Fruit fly (Drosophila melanogaster) whole organism, prepupa: ENCODE results near the gene CG12091.

ENCODE experiments used
- Blimp-1 ChIP-seq: fragments of 200-800 bp; sonication (Bioruptor generic); optimal IDR thresholded peaks from 3 replicates; lab custom pipeline; 2017; ENCODE audit warnings: missing biosample characterization, missing genetic modification characterization, mild to moderate bottlenecking, moderate library complexity, missing genetic modification reagents
- CG10631 ChIP-seq: fragments of 200-800 bp; sonication (Bioruptor generic); optimal IDR thresholded peaks from 2 replicates; lab custom pipeline; 2016; ENCODE audit warnings: missing biosample characterization, missing genetic modification characterization
- CG10669 ChIP-seq: fragments of 200-800 bp; sonication (Bioruptor generic); optimal IDR thresholded peaks from 3 replicates; lab custom pipeline; 2018; ENCODE audit warnings: missing biosample characterization, mild to moderate bottlenecking, missing genetic modification characterization, moderate library complexity
- CG11294 ChIP-seq: fragments of 200-800 bp; sonication (Bioruptor generic); IDR thresholded peaks from 2 replicates; pipeline ENCODE4 v1.3.6; 2022; ENCODE audit warnings: missing biosample characterization, missing genetic modification characterization
- CG11762 ChIP-seq: fragments of 200-800 bp; sonication (Bioruptor generic); optimal IDR thresholded peaks from 3 replicates; lab custom pipeline; 2016; ENCODE audit warnings: missing biosample characterization, missing genetic modification characterization; ENCODE audit not compliant: insufficient read depth
- CG15336 ChIP-seq: fragments of 200-800 bp; sonication (Bioruptor generic); IDR thresholded peaks from 2 replicates; pipeline ENCODE4 v1.3.6; 2022; ENCODE audit warnings: missing biosample characterization, missing genetic modification characterization
- CG1621 ChIP-seq: fragments of 200-800 bp; sonication (Bioruptor generic); optimal IDR thresholded peaks from 3 replicates; lab custom pipeline; 2018; ENCODE audit warnings: missing biosample characterization, mild to moderate bottlenecking, missing genetic modification characterization
- CG31627 ChIP-seq: fragments of 200-800 bp; sonication (Bioruptor generic); optimal IDR thresholded peaks from 3 replicates; lab custom pipeline; 2016; ENCODE audit warnings: missing biosample characterization, missing genetic modification characterization
- CG32006 ChIP-seq: fragments of 200-800 bp; sonication (Bioruptor generic); optimal IDR thresholded peaks from 3 replicates; lab custom pipeline; 2017; ENCODE audit warnings: missing biosample characterization, mild to moderate bottlenecking, missing genetic modification characterization
- CG34406 ChIP-seq: fragments of 200-800 bp; sonication (Bioruptor generic); optimal IDR thresholded peaks from 3 replicates; lab custom pipeline; 2016; ENCODE audit warnings: missing biosample characterization, missing genetic modification characterization
- CG3919 ChIP-seq: fragments of 200-800 bp; sonication (Bioruptor generic); optimal IDR thresholded peaks from 3 replicates; lab custom pipeline; 2016; ENCODE audit warnings: missing biosample characterization, missing genetic modification characterization
- CG4318 ChIP-seq: fragments of 200-800 bp; sonication (Bioruptor generic); optimal IDR thresholded peaks from 3 replicates; lab custom pipeline; 2017; ENCODE audit warnings: missing biosample characterization, mild to moderate bottlenecking, missing genetic modification characterization
- CG6163 ChIP-seq: fragments of 200-800 bp; sonication (Bioruptor generic); IDR thresholded peaks from 3 replicates; pipeline ENCODE4 v1.3.6; 2022; ENCODE audit warnings: missing biosample characterization, missing genetic modification characterization
- CG6854 ChIP-seq: fragments of 200-800 bp; sonication (Bioruptor generic); optimal IDR thresholded peaks from 2 replicates; lab custom pipeline; 2017; ENCODE audit warnings: missing biosample characterization, mild to moderate bottlenecking, missing genetic modification characterization
- CG7368 ChIP-seq: fragments of 200-800 bp; sonication (Bioruptor generic); optimal IDR thresholded peaks from 3 replicates; lab custom pipeline; 2016; ENCODE audit warnings: missing biosample characterization, missing genetic modification characterization
- CG8119 ChIP-seq: fragments of 200-800 bp; sonication (Bioruptor generic); IDR thresholded peaks from 3 replicates; pipeline ENCODE4 v1.3.6; 2022; ENCODE audit warnings: missing biosample characterization, missing genetic modification characterization
- CG8319 ChIP-seq: fragments of 200-800 bp; sonication (Bioruptor generic); optimal IDR thresholded peaks from 3 replicates; lab custom pipeline; 2016; ENCODE audit warnings: missing biosample characterization, missing genetic modification characterization
- Eip75B ChIP-seq: fragments of 200-800 bp; sonication (Bioruptor generic); optimal IDR thresholded peaks from 3 replicates; lab custom pipeline; 2016; ENCODE audit warnings: missing biosample characterization, missing genetic modification characterization
- Eip78C ChIP-seq: fragments of 200-800 bp; sonication (Bioruptor generic); peaks from one replicate; lab custom pipeline; 2016; ENCODE audit warnings: missing biosample characterization, missing genetic modification characterization
- Eip93F ChIP-seq: fragments of 200-800 bp; sonication (Bioruptor generic); optimal IDR thresholded peaks from 2 replicates; lab custom pipeline; 2016; ENCODE audit warnings: missing biosample characterization, mild to moderate bottlenecking, missing genetic modification characterization
- Ets21C ChIP-seq: fragments of 200-800 bp; sonication (Bioruptor generic); optimal IDR thresholded peaks from 3 replicates; lab custom pipeline; 2016; ENCODE audit warnings: missing biosample characterization, missing genetic modification characterization
- Ets96B ChIP-seq: fragments of 200-800 bp; optimal IDR thresholded peaks from 2 replicates; lab custom pipeline; 2019; ENCODE audit warnings: missing biosample characterization, mild to moderate bottlenecking, missing genetic modification characterization, moderate library complexity
- Gug ChIP-seq: fragments of 200-800 bp; sonication (Bioruptor generic); IDR thresholded peaks from 2 replicates; pipeline ENCODE4 v1.3.6; 2022; ENCODE audit warnings: missing biosample characterization, missing genetic modification characterization
- Hr38 ChIP-seq: sonication (Bioruptor generic); optimal IDR thresholded peaks from 2 replicates; lab custom pipeline; 2016; ENCODE audit warnings: missing biosample characterization, missing genetic modification characterization
- Hr39 ChIP-seq: fragments of 200-800 bp; sonication (Bioruptor generic); optimal IDR thresholded peaks from 2 replicates; lab custom pipeline; 2016; ENCODE audit warnings: missing biosample characterization, missing genetic modification characterization
- Hr4 ChIP-seq: fragments of 200-800 bp; sonication (Bioruptor generic); optimal IDR thresholded peaks from 3 replicates; lab custom pipeline; 2016; ENCODE audit warnings: missing biosample characterization, missing genetic modification characterization
- Lpt ChIP-seq: fragments of 200-800 bp; sonication (Bioruptor generic); optimal IDR thresholded peaks from 3 replicates; lab custom pipeline; 2016; ENCODE audit warnings: missing biosample characterization, missing genetic modification characterization
- Met ChIP-seq: fragments of 200-800 bp; sonication (Bioruptor generic); optimal IDR thresholded peaks from 3 replicates; lab custom pipeline; 2016; ENCODE audit warnings: missing biosample characterization, missing genetic modification characterization
- OdsH ChIP-seq: fragments of 200-800 bp; sonication (Bioruptor generic); optimal IDR thresholded peaks from 3 replicates; lab custom pipeline; 2016; ENCODE audit warnings: missing biosample characterization, missing genetic modification characterization
- Smox ChIP-seq: fragments of 200-800 bp; sonication (Bioruptor generic); optimal IDR thresholded peaks from 3 replicates; lab custom pipeline; 2016; ENCODE audit warnings: missing biosample characterization, missing genetic modification characterization
- Sox102F ChIP-seq: fragments of 200-800 bp; sonication (Bioruptor generic); optimal IDR thresholded peaks from 2 replicates; lab custom pipeline; 2016; ENCODE audit warnings: missing biosample characterization, mild to moderate bottlenecking, missing genetic modification characterization
- Sox14 ChIP-seq: fragments of 200-800 bp; sonication (Bioruptor generic); optimal IDR thresholded peaks from 3 replicates; lab custom pipeline; 2016; ENCODE audit warnings: missing biosample characterization, missing genetic modification characterization
- Sox15 ChIP-seq: fragments of 200-800 bp; sonication (Bioruptor generic); optimal IDR thresholded peaks from 3 replicates; lab custom pipeline; 2016; ENCODE audit warnings: missing biosample characterization, missing genetic modification characterization
- acj6 ChIP-seq: fragments of 200-800 bp; sonication (Bioruptor generic); optimal IDR thresholded peaks from 3 replicates; lab custom pipeline; 2016; ENCODE audit warnings: missing biosample characterization, missing genetic modification characterization
- esn ChIP-seq: fragments of 200-800 bp; sonication (Bioruptor generic); optimal IDR thresholded peaks from 2 replicates; lab custom pipeline; 2016; ENCODE audit warnings: missing biosample characterization, mild to moderate bottlenecking, missing genetic modification characterization, moderate library complexity
- fd59A ChIP-seq: fragments of 200-800 bp; sonication (Bioruptor generic); optimal IDR thresholded peaks from 2 replicates; lab custom pipeline; 2017; ENCODE audit warnings: missing biosample characterization, mild to moderate bottlenecking, missing genetic modification characterization, missing genetic modification reagents
- fd85E ChIP-seq: fragments of 200-800 bp; sonication (Bioruptor generic); optimal IDR thresholded peaks from 3 replicates; lab custom pipeline; 2016; ENCODE audit warnings: missing biosample characterization, missing genetic modification characterization
- fkh ChIP-seq: fragments of 200-800 bp; sonication (Bioruptor generic); optimal IDR thresholded peaks from 3 replicates; lab custom pipeline; 2017; ENCODE audit warnings: missing biosample characterization, mild to moderate bottlenecking, missing genetic modification characterization, moderate library complexity
- lz ChIP-seq: fragments of 200-800 bp; sonication (Bioruptor generic); optimal IDR thresholded peaks from 3 replicates; lab custom pipeline; 2016; ENCODE audit warnings: missing biosample characterization, missing genetic modification characterization
- net ChIP-seq: fragments of 200-800 bp; sonication (Bioruptor generic); optimal IDR thresholded peaks from 3 replicates; lab custom pipeline; 2016; ENCODE audit warnings: missing biosample characterization, missing genetic modification characterization
- pdm3 ChIP-seq: fragments of 200-800 bp; sonication (Bioruptor generic); optimal IDR thresholded peaks from 3 replicates; lab custom pipeline; 2016; ENCODE audit warnings: missing biosample characterization, missing genetic modification characterization
- salr ChIP-seq, 2 experiments: fragments of 200-800 bp; sonication (Bioruptor generic); optimal IDR thresholded peaks; 3 replicates each; lab custom pipeline; 2016 to 2018; ENCODE audit warnings: missing biosample characterization in 2 of 2, missing genetic modification characterization in 2 of 2, mild to moderate bottlenecking in 1 of 2
- spab ChIP-seq: fragments of 200-800 bp; sonication (Bioruptor generic); optimal IDR thresholded peaks from 2 replicates; lab custom pipeline; 2017; ENCODE audit warnings: missing biosample characterization, mild to moderate bottlenecking, missing genetic modification characterization, missing genetic modification reagents
- ss ChIP-seq, 2 experiments: fragments of 200-800 bp; sonication (Bioruptor generic); optimal IDR thresholded peaks; 2 replicates in 1 of 2; 3 replicates in 1 of 2; lab custom pipeline; 2017 to 2018; ENCODE audit warnings: mild to moderate bottlenecking in 2 of 2, missing biosample characterization in 2 of 2, missing genetic modification characterization in 2 of 2, moderate library complexity in 1 of 2
- svp ChIP-seq: fragments of 200-800 bp; sonication (Bioruptor generic); peaks from one replicate; lab custom pipeline; 2016; ENCODE audit warnings: missing biosample characterization, missing genetic modification characterization
- topi ChIP-seq: fragments of 200-800 bp; sonication (Bioruptor generic); optimal IDR thresholded peaks from 3 replicates; lab custom pipeline; 2016; ENCODE audit warnings: missing biosample characterization, missing genetic modification characterization
- vri ChIP-seq: fragments of 200-800 bp; sonication (Bioruptor generic); optimal IDR thresholded peaks from 3 replicates; lab custom pipeline; 2016; ENCODE audit warnings: missing biosample characterization, mild to moderate bottlenecking, missing genetic modification characterization

Gene CG12091

dm6 chr3L:1536487-1537337 is at the start of gene CG12091, which contains the start of gene pns (continued):
- no peak for TF ChIP-seq CG8319
- TF ChIP-seq CG11294 (GFP tag; lab: Robert Waterston, UW), result no peak
- no peak for TF ChIP-seq CG10631
- TF ChIP-seq CG10669 (GFP tag; lab: Kevin White, UChicago), result no peak
- TF ChIP-seq ss (GFP tag; optimal IDR thresholded peaks at IDR 0.05; lab: Kevin White, UChicago), result peak in 1 of 2 experiments; percentile 29
- no peak for TF ChIP-seq Met (GFP tag; lab: Kevin White, UChicago)
- no peak for TF ChIP-seq CG4318 (GFP tag; lab: Kevin White, UChicago)
- TF ChIP-seq Sox14 (GFP tag; lab: Kevin White, UChicago), result peak; percentile 44
- TF ChIP-seq topi (GFP tag; lab: Kevin White, UChicago), result peak; percentile 41

- TF ChIP-seq vri (GFP tag; lab: Kevin White, UChicago) (peak; percentile 27), CG31627 (GFP tag; lab: Kevin White, UChicago) (peak; percentile 79), topi (GFP tag; lab: Kevin White, UChicago) (peak; percentile 87), Hr38 (GFP tag; lab: Kevin White, UChicago) (no peak), pdm3 (GFP tag; lab: Kevin White, UChicago) (peak; percentile 81), CG34406 (peak; percentile 67), CG7368 (peak; percentile 86), esn (GFP tag; lab: Kevin White, UChicago) (peak; percentile 80), fkh (GFP tag; lab: Kevin White, UChicago) (no peak), fd85E (peak; percentile 82), Eip93F (no peak), Eip75B (GFP tag; lab: Kevin White, UChicago) (peak; percentile 68), Blimp-1 (GFP tag; lab: Kevin White, UChicago) (peak; percentile 57), Smox (peak; percentile 56), lz (GFP tag; lab: Kevin White, UChicago) (peak; percentile 80), CG6854 (GFP tag; lab: Kevin White, UChicago) (peak; percentile 80), CG4318 (GFP tag; lab: Kevin White, UChicago) (peak; percentile 60), CG11294 (GFP tag; lab: Robert Waterston, UW) (peak; percentile 94), CG10669 (GFP tag; lab: Kevin White, UChicago) (peak; percentile 83), salr (GFP tag; optimal IDR thresholded peaks at IDR 0.05; lab: Kevin White, UChicago) (peak; percentile 4 to 73), Sox14 (GFP tag; lab: Kevin White, UChicago) (peak; percentile 72), CG15336 (GFP tag; lab: Robert Waterston, UW) (peak; percentile 94), fd59A (GFP tag; lab: Kevin White, UChicago) (peak; percentile 8), Eip78C (GFP tag; lab: Kevin White, UChicago) (peak; percentile 97), CG10631 (peak; percentile 69), Gug (GFP tag; lab: Robert Waterston, UW) (peak; percentile 96), CG11762 (peak; percentile 85), CG6163 (GFP tag; lab: Robert Waterston, UW) (peak; percentile 96), CG8119 (peak; percentile 91), Ets21C (GFP tag; lab: Kevin White, UChicago) (peak; percentile 63), svp (GFP tag; lab: Kevin White, UChicago) (peak; percentile 94), Sox15 (GFP tag; lab: Kevin White, UChicago) (peak; percentile 51), Lpt (GFP tag; lab: Kevin White, UChicago) (peak; percentile 73), CG32006 (peak; percentile 80), CG3919 (GFP tag; lab: Kevin White, UChicago) (peak; percentile 93), Met (GFP tag; lab: Kevin White, UChicago) (peak; percentile 57), Ets96B (tag; lab: Kevin White, UChicago) (peak; percentile 80), CG1621 (tag; lab: Kevin White, UChicago) (peak; percentile 50), acj6 (GFP tag; lab: Kevin White, UChicago) (peak; percentile 76), spab (GFP tag; lab: Kevin White, UChicago) (peak; percentile 76), Sox102F (GFP tag; lab: Kevin White, UChicago) (peak; percentile 78), Hr39 (GFP tag; lab: Kevin White, UChicago) (peak; percentile 82), Hr4 (GFP tag; lab: Kevin White, UChicago) (peak; percentile 82), OdsH (GFP tag; lab: Kevin White, UChicago) (peak; percentile 78), net (GFP tag; lab: Kevin White, UChicago) (peak; percentile 92)
Observed at dm6 chr3L:1584781-1585180, 48.1 kb upstream of the CG12091 start.
